Fruit fly (Drosophila melanogaster) whole organism, wandering third instar larva: ENCODE results near the gene CG33080.
A peak's percentile ranks its signal among the peaks of the same experiment; 100 is the strongest.

ENCODE experiments used
- Abd-B ChIP-seq: fragments of >200 bp; optimal IDR thresholded peaks from 2 replicates; lab custom pipeline; 2017; ENCODE audit warnings: missing biosample characterization, missing genetic modification characterization
- CG9705 ChIP-seq: fragments of 200-800 bp; sonication (Bioruptor generic); optimal IDR thresholded peaks from 2 replicates; lab custom pipeline; 2018; ENCODE audit warnings: missing biosample characterization, mild to moderate bottlenecking, missing genetic modification characterization
- CrebA ChIP-seq: fragments of 200-800 bp; sonication (Bioruptor generic); optimal IDR thresholded peaks from 2 replicates; lab custom pipeline; 2016; ENCODE audit warnings: missing biosample characterization, mild to moderate bottlenecking, missing genetic modification characterization, borderline replicate concordance
- Dfd ChIP-seq: fragments of >200 bp; optimal IDR thresholded peaks from 2 replicates; lab custom pipeline; 2017; ENCODE audit warnings: missing biosample characterization, missing genetic modification characterization
- Dif ChIP-seq: fragments of 200-275, 200-300 bp; sonication (Bioruptor generic); optimal IDR thresholded peaks from 2 replicates; lab custom pipeline; 2018; ENCODE audit warnings: missing biosample characterization, missing genetic modification characterization; ENCODE audit not compliant: partially characterized antibody
- GATAd ChIP-seq: sonication (Bioruptor generic); optimal IDR thresholded peaks from 2 replicates; lab custom pipeline; 2016; ENCODE audit warnings: missing biosample characterization, missing genetic modification characterization
- HLH106 ChIP-seq: fragments of 200-800 bp; optimal IDR thresholded peaks from 3 replicates; lab custom pipeline; 2019; ENCODE audit warnings: missing biosample characterization, mild to moderate bottlenecking, missing genetic modification characterization, moderate library complexity
- Hnf4 ChIP-seq: fragments of 200-800 bp; sonication (Bioruptor generic); optimal IDR thresholded peaks from 2 replicates; lab custom pipeline; 2016; ENCODE audit warnings: missing biosample characterization, mild to moderate bottlenecking, missing genetic modification characterization
- Hr83 ChIP-seq: fragments of 200-300 bp; sonication (Bioruptor generic); optimal IDR thresholded peaks from 2 replicates; lab custom pipeline; 2016; ENCODE audit warnings: missing biosample characterization, mild to moderate bottlenecking, missing genetic modification characterization, moderate library complexity; ENCODE audit not compliant: poor library complexity, severe bottlenecking
- Jra ChIP-seq: sonication (Bioruptor generic); optimal IDR thresholded peaks from 2 replicates; lab custom pipeline; 2016; ENCODE audit warnings: missing biosample characterization, missing genetic modification characterization
- Mio ChIP-seq: sonication (Bioruptor generic); optimal IDR thresholded peaks from 2 replicates; lab custom pipeline; 2016; ENCODE audit warnings: missing biosample characterization, missing genetic modification characterization
- Myc ChIP-seq: fragments of >200 bp; optimal IDR thresholded peaks from 2 replicates; lab custom pipeline; 2017
- N ChIP-seq: fragments of >200 bp; optimal IDR thresholded peaks from 2 replicates; lab custom pipeline; 2018; ENCODE audit warnings: missing biosample characterization, missing external identifiers, missing genetic modification characterization
- OdsH ChIP-seq: fragments of 200-800 bp; sonication (Bioruptor generic); optimal IDR thresholded peaks from 2 replicates; lab custom pipeline; 2016; ENCODE audit warnings: missing biosample characterization, mild to moderate bottlenecking, missing genetic modification characterization
- Rel ChIP-seq, 2 experiments: fragments of 200-800 bp; sonication (Bioruptor generic) in 1 of 2; optimal IDR thresholded peaks; 2 replicates in 1 of 2; 3 replicates in 1 of 2; lab custom pipeline; 2016 to 2019; ENCODE audit warnings: mild to moderate bottlenecking in 2 of 2, missing biosample characterization in 2 of 2, missing genetic modification characterization in 2 of 2, moderate library complexity in 1 of 2
- Sp1 ChIP-seq: fragments of 200-800 bp; sonication (Bioruptor generic); optimal IDR thresholded peaks from 3 replicates; lab custom pipeline; 2019; ENCODE audit warnings: missing biosample characterization, mild to moderate bottlenecking, missing genetic modification characterization, moderate library complexity
- Vsx2 ChIP-seq: fragments of 200-300, 225-300 bp; sonication (Bioruptor generic); optimal IDR thresholded peaks from 2 replicates; lab custom pipeline; 2018; ENCODE audit warnings: missing biosample characterization, missing genetic modification characterization; ENCODE audit not compliant: partially characterized antibody
- br ChIP-seq: fragments of 200-800 bp; sonication (Bioruptor generic); optimal IDR thresholded peaks from 2 replicates; lab custom pipeline; 2016; ENCODE audit warnings: missing biosample characterization, missing genetic modification characterization
- brk ChIP-seq: fragments of 200-800 bp; sonication (Bioruptor generic); optimal IDR thresholded peaks from 2 replicates; lab custom pipeline; 2016; ENCODE audit warnings: missing biosample characterization, mild to moderate bottlenecking, missing genetic modification characterization
- dmrt93B ChIP-seq: fragments of 200-800 bp; sonication (Bioruptor generic); optimal IDR thresholded peaks from 2 replicates; lab custom pipeline; 2018; ENCODE audit warnings: missing biosample characterization, mild to moderate bottlenecking, missing genetic modification characterization
- dsf ChIP-seq: sonication (Bioruptor generic); optimal IDR thresholded peaks from 2 replicates; lab custom pipeline; 2016; ENCODE audit warnings: missing biosample characterization, missing genetic modification characterization, borderline replicate concordance
- ey ChIP-seq: fragments of 200-800 bp; sonication (Bioruptor generic); optimal IDR thresholded peaks from 2 replicates; lab custom pipeline; 2016; ENCODE audit warnings: missing biosample characterization, missing genetic modification characterization
- foxo ChIP-seq, 2 experiments: fragments of 200-800 bp; sonication (Bioruptor generic); optimal IDR thresholded peaks; 2 replicates in 1 of 2; 3 replicates in 1 of 2; lab custom pipeline; 2016 to 2017; ENCODE audit warnings: missing biosample characterization in 2 of 2, missing genetic modification characterization in 2 of 2
- fru ChIP-seq: fragments of 200-800 bp; sonication (Bioruptor generic); optimal IDR thresholded peaks from 3 replicates; lab custom pipeline; 2016; ENCODE audit warnings: missing biosample characterization, mild to moderate bottlenecking, missing genetic modification characterization
- h ChIP-seq: fragments of 200-800 bp; sonication (Bioruptor generic); optimal IDR thresholded peaks from 3 replicates; lab custom pipeline; 2016; ENCODE audit warnings: missing biosample characterization, mild to moderate bottlenecking, missing genetic modification characterization
- jim ChIP-seq: fragments of 175-275, 200-325 bp; sonication (Bioruptor generic); optimal IDR thresholded peaks from 2 replicates; lab custom pipeline; 2016; ENCODE audit warnings: missing biosample characterization, mild to moderate bottlenecking, missing genetic modification characterization
- pan ChIP-seq: fragments of >200 bp; optimal IDR thresholded peaks from 2 replicates; lab custom pipeline; 2017
- psq ChIP-seq: fragments of 200-800 bp; sonication (Bioruptor generic); optimal IDR thresholded peaks from 3 replicates; lab custom pipeline; 2017; ENCODE audit warnings: missing biosample characterization, mild to moderate bottlenecking, missing genetic modification characterization, moderate library complexity
- rgr ChIP-seq: fragments of 200-800 bp; sonication (Bioruptor generic); optimal IDR thresholded peaks from 3 replicates; lab custom pipeline; 2016; ENCODE audit warnings: missing biosample characterization, mild to moderate bottlenecking, missing genetic modification characterization
- sage ChIP-seq: fragments of 200-800 bp; sonication (Bioruptor generic); optimal IDR thresholded peaks from 2 replicates; lab custom pipeline; 2016; ENCODE audit warnings: missing biosample characterization, mild to moderate bottlenecking, missing genetic modification characterization
- sv ChIP-seq: fragments of 200-800 bp; sonication (Bioruptor generic); optimal IDR thresholded peaks from 3 replicates; lab custom pipeline; 2016; ENCODE audit warnings: missing biosample characterization, missing genetic modification characterization
- tai ChIP-seq: sonication (Bioruptor generic); optimal IDR thresholded peaks from 2 replicates; lab custom pipeline; 2016; ENCODE audit warnings: missing biosample characterization, missing genetic modification characterization
- woc ChIP-seq: sonication (Bioruptor generic); optimal IDR thresholded peaks from 2 replicates; lab custom pipeline; 2016; ENCODE audit warnings: missing biosample characterization, mild to moderate bottlenecking, missing genetic modification characterization

Gene CG33080

dm6 chrX:5678178-5678470 lies 39.5 kb downstream of the CG33080 start:
- TF ChIP-seq Myc (lab: Kevin White, UChicago) (no peak), sage (GFP tag; lab: Kevin White, UChicago) (no peak), rgr (GFP tag; lab: Kevin White, UChicago) (no peak), sv (GFP tag; lab: Kevin White, UChicago) (peak; percentile 4), Hr83 (GFP tag; lab: Kevin White, UChicago) (no peak), jim (no peak)

dm6 chrX:5677400-5678177 lies 40.0 kb downstream of the CG33080 start:
- TF ChIP-seq h (peak; percentile 66), Hr83 (GFP tag; lab: Kevin White, UChicago) (peak; percentile 70), HLH106 (tag; lab: Kevin White, UChicago) (peak; percentile 8), CrebA (no peak), sv (GFP tag; lab: Kevin White, UChicago) (peak; percentile 77), Mio (GFP tag; lab: Kevin White, UChicago) (no peak), fru (GFP tag; lab: Kevin White, UChicago) (peak; percentile 36), Rel (GFP tag; optimal IDR thresholded peaks at IDR 0.05; lab: Kevin White, UChicago) (no peak), Rel (tag; optimal IDR thresholded peaks at IDR 0.05; lab: Kevin White, UChicago) (no peak), foxo (GFP tag; optimal IDR thresholded peaks at IDR 0.05; lab: Kevin White, UChicago) (peak in 1 of 2 experiments; percentile 59), pan (lab: Kevin White, UChicago) (no peak), woc (GFP tag; lab: Kevin White, UChicago) (no peak), Vsx2 (GFP tag; lab: Kevin White, UChicago) (no peak), dmrt93B (peak; percentile 30), Jra (peak; percentile 60), CG9705 (GFP tag; lab: Kevin White, UChicago) (peak; percentile 48), Dif (no peak), Abd-B (GFP tag; lab: Kevin White, UChicago) (no peak), N (GFP tag; lab: Kevin White, UChicago) (no peak), Hnf4 (peak; percentile 73), Dfd (GFP tag; lab: Kevin White, UChicago) (no peak), br (GFP tag; lab: Kevin White, UChicago) (peak; percentile 63), ey (GFP tag; lab: Kevin White, UChicago) (peak; percentile 11), psq (peak; percentile 52), brk (GFP tag; lab: Kevin White, UChicago) (no peak), Sp1 (GFP tag; lab: Kevin White, UChicago) (peak; percentile 70), GATAd (GFP tag; lab: Kevin White, UChicago) (peak; percentile 28), OdsH (GFP tag; lab: Kevin White, UChicago) (peak; percentile 57), sage (GFP tag; lab: Kevin White, UChicago) (peak; percentile 8), dsf (GFP tag; lab: Kevin White, UChicago) (peak; percentile 33), rgr (GFP tag; lab: Kevin White, UChicago) (peak; percentile 52), tai (no peak)

- no peak for TF ChIP-seq Rel (GFP tag; optimal IDR thresholded peaks at IDR 0.05; lab: Kevin White, UChicago)
- peak; percentile 85 for TF ChIP-seq Rel (tag; optimal IDR thresholded peaks at IDR 0.05; lab: Kevin White, UChicago)
- TF ChIP-seq sv (GFP tag; lab: Kevin White, UChicago) = no peak
Measured at dm6 chrX:5676855-5677254, 40.7 kb downstream of the CG33080 start.
